Fruit fly (Drosophila melanogaster) whole organism, embryonic: ENCODE measurements around the gene idc.

Source experiments
- Asciz ChIP-seq: fragments of 200-800 bp; sonication (Bioruptor generic); optimal IDR thresholded peaks from 2 replicates; lab custom pipeline; 2017; ENCODE audit warnings: missing biosample characterization, mild to moderate bottlenecking, missing genetic modification characterization, missing genetic modification reagents
- Atf6 ChIP-seq: fragments of 200-800 bp; sonication (Bioruptor generic); IDR thresholded peaks from 2 replicates; pipeline ENCODE4 v1.3.6; 2022; ENCODE audit warnings: missing biosample characterization, missing genetic modification characterization
- B-H2 ChIP-seq: fragments of 200-800 bp; sonication (Bioruptor generic); optimal IDR thresholded peaks from 2 replicates; lab custom pipeline; 2018; ENCODE audit warnings: missing biosample characterization, mild to moderate bottlenecking, missing genetic modification characterization
- Bgb ChIP-seq: fragments of 200-800 bp; sonication (Bioruptor generic); IDR thresholded peaks from 2 replicates; pipeline ENCODE4 v1.3.6; 2022; ENCODE audit warnings: missing biosample characterization, missing genetic modification characterization; ENCODE audit not compliant: partially characterized antibody
- CG10209 ChIP-seq: fragments of 200-800 bp; sonication (Bioruptor generic); optimal IDR thresholded peaks from 3 replicates; lab custom pipeline; 2017; ENCODE audit warnings: missing biosample characterization, mild to moderate bottlenecking, missing genetic modification characterization, missing genetic modification reagents
- CG10267 ChIP-seq: fragments of 200-800 bp; sonication (Bioruptor generic); optimal IDR thresholded peaks from 2 replicates; lab custom pipeline; 2018; ENCODE audit warnings: missing biosample characterization, mild to moderate bottlenecking, missing genetic modification characterization, moderate library complexity
- CG12299 ChIP-seq: fragments of 200-800 bp; sonication (Bioruptor generic); optimal IDR thresholded peaks from 2 replicates; lab custom pipeline; 2018; ENCODE audit warnings: missing biosample characterization, mild to moderate bottlenecking, missing genetic modification characterization
- CG12744 ChIP-seq: fragments of 200-800 bp; sonication (Bioruptor generic); optimal IDR thresholded peaks from 2 replicates; lab custom pipeline; 2016; ENCODE audit warnings: missing biosample characterization, missing genetic modification characterization
- CG12942 ChIP-seq: fragments of 200-800 bp; sonication (Bioruptor generic); optimal IDR thresholded peaks from 3 replicates; lab custom pipeline; 2016; ENCODE audit warnings: missing biosample characterization, missing genetic modification characterization
- CG13296 ChIP-seq: fragments of 200-800 bp; sonication (Bioruptor generic); optimal IDR thresholded peaks from 3 replicates; lab custom pipeline; 2018; ENCODE audit warnings: missing biosample characterization, mild to moderate bottlenecking, missing genetic modification characterization
- CG13424 ChIP-seq: fragments of 200-800 bp; sonication (Bioruptor generic); optimal IDR thresholded peaks from 2 replicates; lab custom pipeline; 2019; ENCODE audit warnings: missing biosample characterization, mild to moderate bottlenecking, missing genetic modification characterization, moderate library complexity
- CG1603 ChIP-seq: fragments of 200-800 bp; sonication (Bioruptor generic); optimal IDR thresholded peaks from 2 replicates; lab custom pipeline; 2019; ENCODE audit warnings: missing biosample characterization, mild to moderate bottlenecking, missing genetic modification characterization, moderate library complexity
- CG18011 ChIP-seq: fragments of 200-800 bp; sonication (Bioruptor generic); optimal IDR thresholded peaks from 2 replicates; lab custom pipeline; 2017; ENCODE audit warnings: missing biosample characterization, missing genetic modification characterization, mild to moderate bottlenecking, moderate library complexity, missing genotype
- CG2712 ChIP-seq: fragments of 200-800 bp; optimal IDR thresholded peaks from 3 replicates; lab custom pipeline; 2019; ENCODE audit warnings: missing biosample characterization, mild to moderate bottlenecking, missing genetic modification characterization, moderate library complexity
- CG30403 ChIP-seq: fragments of 200-800 bp; sonication (Bioruptor generic); optimal IDR thresholded peaks from 3 replicates; lab custom pipeline; 2016; ENCODE audit warnings: missing biosample characterization, missing genetic modification characterization
- CG3407 ChIP-seq: fragments of 200-800 bp; sonication (Bioruptor generic); optimal IDR thresholded peaks from 2 replicates; lab custom pipeline; 2018; ENCODE audit warnings: missing biosample characterization, mild to moderate bottlenecking, missing genetic modification characterization
- CG34422 ChIP-seq: fragments of 200-800 bp; sonication (Bioruptor generic); IDR thresholded peaks from 3 replicates; pipeline ENCODE4 v1.3.6; 2022; ENCODE audit warnings: missing biosample characterization, missing genetic modification characterization
- CG3726 ChIP-seq: fragments of 200-800 bp; sonication (Bioruptor generic); IDR thresholded peaks from 3 replicates; pipeline ENCODE4, ENCODE4 v1.3.6; 2022; ENCODE audit warnings: missing biosample characterization, missing genetic modification characterization
- CG4282 ChIP-seq: fragments of 200-800 bp; sonication (Bioruptor generic); optimal IDR thresholded peaks from 2 replicates; lab custom pipeline; 2016; ENCODE audit warnings: missing biosample characterization, missing genetic modification characterization
- CG43689 ChIP-seq: fragments of 200-800 bp; sonication (Bioruptor generic); IDR thresholded peaks from 2 replicates; pipeline ENCODE4 v1.3.6; 2022; ENCODE audit warnings: missing biosample characterization, missing genetic modification characterization
- CG4424 ChIP-seq: fragments of 200-800 bp; sonication (Bioruptor generic); optimal IDR thresholded peaks from 3 replicates; lab custom pipeline; 2016; ENCODE audit warnings: missing biosample characterization, missing genetic modification characterization
- CG4707 ChIP-seq: fragments of 200-800 bp; sonication (Bioruptor generic); optimal IDR thresholded peaks from 2 replicates; lab custom pipeline; 2018; ENCODE audit warnings: missing biosample characterization, mild to moderate bottlenecking, missing genetic modification characterization, moderate library complexity
- CG7357 ChIP-seq: fragments of 200-800 bp; sonication (Bioruptor generic); IDR thresholded peaks from 3 replicates; pipeline ENCODE4 v1.3.6; 2022; ENCODE audit warnings: missing biosample characterization, missing genetic modification characterization
- CG7987 ChIP-seq: fragments of 200-800 bp; sonication (Bioruptor generic); optimal IDR thresholded peaks from 2 replicates; lab custom pipeline; 2018; ENCODE audit warnings: missing biosample characterization, mild to moderate bottlenecking, missing genetic modification characterization, moderate library complexity
- CG8388 ChIP-seq: fragments of 200-800 bp; sonication (Bioruptor generic); optimal IDR thresholded peaks from 2 replicates; lab custom pipeline; 2019; ENCODE audit warnings: missing biosample characterization, mild to moderate bottlenecking, missing genetic modification characterization, moderate library complexity
- E2f2 ChIP-seq: fragments of 200-800 bp; sonication (Bioruptor generic); IDR thresholded peaks from 2 replicates; pipeline ENCODE4 v1.3.6; 2022; ENCODE audit warnings: missing biosample characterization, missing genetic modification characterization
- Fer1 ChIP-seq: fragments of 200-800 bp; sonication (Bioruptor generic); optimal IDR thresholded peaks from 2 replicates; lab custom pipeline; 2017; ENCODE audit warnings: missing biosample characterization, mild to moderate bottlenecking, missing genetic modification characterization
- HLH4C ChIP-seq: fragments of 200-800 bp; sonication (Bioruptor generic); IDR thresholded peaks from 3 replicates; pipeline ENCODE4 v1.3.6; 2022; ENCODE audit warnings: missing biosample characterization, missing genetic modification characterization; ENCODE audit not compliant: partially characterized antibody
- Hr78 ChIP-seq, 2 experiments: fragments of 200-800 bp in 1 of 2; fragments of >200 bp in 1 of 2; sonication (Bioruptor generic) in 1 of 2; optimal IDR thresholded peaks; 2 replicates each; lab custom pipeline; 2017 to 2019; ENCODE audit warnings: missing biosample characterization in 2 of 2, missing genetic modification characterization in 2 of 2, mild to moderate bottlenecking in 1 of 2, moderate library complexity in 1 of 2
- Myb ChIP-seq: fragments of 200-800 bp; sonication (Bioruptor generic); optimal IDR thresholded peaks from 2 replicates; lab custom pipeline; 2016; ENCODE audit warnings: missing biosample characterization, missing genetic modification characterization
- Nf-YB ChIP-seq: fragments of 200-800 bp; sonication (Bioruptor generic); optimal IDR thresholded peaks from 3 replicates; lab custom pipeline; 2019; ENCODE audit warnings: missing biosample characterization, mild to moderate bottlenecking, missing genetic modification characterization, moderate library complexity
- Nf-YC ChIP-seq: fragments of 200-800 bp; optimal IDR thresholded peaks from 3 replicates; lab custom pipeline; 2019; ENCODE audit warnings: missing biosample characterization, mild to moderate bottlenecking, missing genetic modification characterization, moderate library complexity
- Sry-δ ChIP-seq: fragments of 200-800 bp; sonication (Bioruptor generic); optimal IDR thresholded peaks from 2 replicates; lab custom pipeline; 2016; ENCODE audit warnings: missing biosample characterization, missing genetic modification characterization
- Ssrp ChIP-seq: fragments of 200-800 bp; sonication (Bioruptor generic); optimal IDR thresholded peaks from 2 replicates; lab custom pipeline; 2018; ENCODE audit warnings: missing biosample characterization, mild to moderate bottlenecking, missing genetic modification characterization, moderate library complexity
- Tbp ChIP-seq: fragments of >200 bp; optimal IDR thresholded peaks from 2 replicates; lab custom pipeline; 2018; ENCODE audit warnings: missing biosample characterization, missing genetic modification characterization
- chinmo ChIP-seq: fragments of 200-800 bp; sonication (Bioruptor generic); IDR thresholded peaks from 4 replicates; pipeline ENCODE4 v1.3.6; 2022; ENCODE audit warnings: missing biosample characterization, missing genetic modification characterization; ENCODE audit not compliant: partially characterized antibody
- chm ChIP-seq: fragments of 200-800 bp; sonication (Bioruptor generic); IDR thresholded peaks from 2 replicates; pipeline ENCODE4 v1.3.6; 2022; ENCODE audit warnings: missing biosample characterization, missing genetic modification characterization
- corto ChIP-seq: fragments of 200-800 bp; sonication (Bioruptor generic); optimal IDR thresholded peaks from 2 replicates; lab custom pipeline; 2016; ENCODE audit warnings: missing biosample characterization, mild to moderate bottlenecking, missing genetic modification characterization, moderate library complexity
- crol ChIP-seq: fragments of 200-800 bp; sonication (Bioruptor generic); IDR thresholded peaks from 2 replicates; pipeline ENCODE4 v1.3.6; 2022; ENCODE audit warnings: missing biosample characterization, missing genetic modification characterization
- exex ChIP-seq: fragments of 200-800 bp; sonication (Bioruptor generic); optimal IDR thresholded peaks from 4 replicates; lab custom pipeline; 2018; ENCODE audit warnings: missing biosample characterization, mild to moderate bottlenecking, missing genetic modification characterization, moderate library complexity
- kni ChIP-seq: fragments of 200-800 bp; sonication (Bioruptor generic); optimal IDR thresholded peaks from 3 replicates; lab custom pipeline; 2017; ENCODE audit warnings: mild to moderate bottlenecking, missing biosample characterization, missing genetic modification reagents, missing genetic modification characterization
- mirr ChIP-seq: fragments of 200-800 bp; sonication (Bioruptor generic); optimal IDR thresholded peaks from 3 replicates; lab custom pipeline; 2018; ENCODE audit warnings: missing biosample characterization, mild to moderate bottlenecking, missing genetic modification characterization
- odd ChIP-seq: fragments of 200-800 bp; sonication (Bioruptor generic); optimal IDR thresholded peaks from 2 replicates; lab custom pipeline; 2017; ENCODE audit warnings: missing biosample characterization, mild to moderate bottlenecking, missing genetic modification characterization
- pita ChIP-seq: fragments of 200-800 bp; sonication (Bioruptor generic); optimal IDR thresholded peaks from 2 replicates; lab custom pipeline; 2017; ENCODE audit warnings: missing biosample characterization, mild to moderate bottlenecking, missing genetic modification characterization
- schlank ChIP-seq: fragments of 200-800 bp; sonication (Bioruptor generic); optimal IDR thresholded peaks from 2 replicates; lab custom pipeline; 2018; ENCODE audit warnings: missing biosample characterization, mild to moderate bottlenecking, missing genetic modification characterization
- scrt ChIP-seq: fragments of 200-800 bp; sonication (Bioruptor generic); optimal IDR thresholded peaks from 2 replicates; lab custom pipeline; 2018; ENCODE audit warnings: missing biosample characterization, mild to moderate bottlenecking, missing genetic modification characterization, moderate library complexity
- sens ChIP-seq: fragments of 200-800 bp; sonication (Bioruptor generic); peaks from one replicate; lab custom pipeline; 2016; ENCODE audit warnings: missing biosample characterization, missing genetic modification characterization
- sna ChIP-seq: fragments of 200-800 bp; sonication (Bioruptor generic); IDR thresholded peaks from 2 replicates; pipeline ENCODE4 v1.3.6; 2022; ENCODE audit warnings: missing biosample characterization, missing genetic modification characterization; ENCODE audit not compliant: partially characterized antibody
- zf30C ChIP-seq: fragments of 200-800 bp; sonication (Bioruptor generic); optimal IDR thresholded peaks from 3 replicates; lab custom pipeline; 2018; ENCODE audit warnings: missing biosample characterization, mild to moderate bottlenecking, missing genetic modification characterization

Gene idc

DNA sequence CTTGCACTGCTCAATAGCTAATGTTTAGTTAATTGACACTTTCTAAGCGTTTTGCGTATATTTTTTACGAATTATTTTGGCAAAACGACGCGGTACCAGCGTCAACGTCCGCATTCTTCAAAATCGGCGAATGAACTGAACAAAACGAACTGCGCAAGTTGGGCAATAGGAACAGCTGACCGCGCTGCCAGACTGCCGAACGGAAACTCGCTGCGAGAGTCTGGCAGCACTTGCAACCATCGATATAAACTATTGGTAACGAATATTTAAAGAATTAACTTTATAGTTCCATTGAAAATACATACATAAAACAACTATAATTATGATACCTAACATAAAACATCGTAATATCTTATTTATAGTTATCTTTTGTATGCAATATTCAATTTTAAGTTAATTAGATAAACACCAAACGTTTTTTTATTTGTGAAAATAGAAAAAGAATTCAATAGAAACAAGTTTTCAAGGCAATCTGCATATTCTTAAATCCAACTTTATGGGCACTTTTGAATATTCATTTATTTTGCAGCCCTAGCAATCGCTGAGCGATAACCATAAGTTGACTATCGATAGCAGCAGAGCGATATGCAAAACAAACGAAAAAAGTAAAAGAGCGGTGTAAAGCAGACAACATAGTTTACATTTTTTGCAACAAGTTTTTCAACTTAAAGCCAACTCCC, 23.1 kb upstream of the idc start, which contains the start of the genes Hs6st and MED25 (continued):
- TF ChIP-seq Bgb (GFP tag; lab: Robert Waterston, UW) (peak; percentile 61), exex (tag; lab: Kevin White, UChicago) (peak; percentile 38), E2f2 (peak; percentile 55), CG34422 (GFP tag; lab: Robert Waterston, UW) (peak; percentile 84; the same call in 1 of the 3 replicates), CG7987 (GFP tag; lab: Kevin White, UChicago) (peak; percentile 39), CG2712 (tag; lab: Kevin White, UChicago) (peak; percentile 37), CG13424 (tag; lab: Kevin White, UChicago) (no peak), CG30403 (peak; percentile 34), odd (no peak), mirr (peak; percentile 45), CG18011 (GFP tag; lab: Kevin White, UChicago) (no peak), CG10267 (tag; lab: Kevin White, UChicago) (peak; percentile 72), pita (GFP tag; lab: Kevin White, UChicago) (no peak), CG12744 (GFP tag; lab: Kevin White, UChicago) (no peak), schlank (tag; lab: Kevin White, UChicago) (no peak), CG10209 (no peak), CG1603 (tag; lab: Kevin White, UChicago) (no peak), chm (GFP tag; lab: Robert Waterston, UW) (peak; percentile 75; the same call in 1 of the 2 replicates), B-H2 (GFP tag; lab: Kevin White, UChicago) (no peak), sens (peak; percentile 48), Ssrp (no peak), Sry-δ (GFP tag; lab: Kevin White, UChicago) (peak; percentile 75), CG8388 (no peak), zf30C (GFP tag; lab: Kevin White, UChicago) (no peak), CG13296 (GFP tag; lab: Kevin White, UChicago) (peak; percentile 67), CG4707 (GFP tag; lab: Kevin White, UChicago) (no peak), chinmo (0 out of 4 replicates have a peak, but pooled peaks have one; percentile 55), Hr78 (GFP tag; optimal IDR thresholded peaks at IDR 0.05; lab: Kevin White, UChicago) (peak in 1 of 2 experiments; percentile 15), scrt (GFP tag; lab: Kevin White, UChicago) (no peak), CG12299 (no peak), Nf-YC (tag; lab: Kevin White, UChicago) (no peak), Asciz (GFP tag; lab: Kevin White, UChicago) (peak; percentile 17), CG7357 (GFP tag; lab: Robert Waterston, UW) (no peak), Tbp (no peak), HLH4C (peak; percentile 78), Myb (peak; percentile 69), CG4424 (GFP tag; lab: Kevin White, UChicago) (peak; percentile 57), CG3407 (GFP tag; lab: Kevin White, UChicago) (no peak), crol (GFP tag; lab: Robert Waterston, UW) (no peak), CG3726 (GFP tag; lab: Robert Waterston, UW) (no peak), CG12942 (GFP tag; lab: Kevin White, UChicago) (no peak), Nf-YB (GFP tag; lab: Kevin White, UChicago) (no peak), Atf6 (no peak), kni (peak; percentile 50), Fer1 (GFP tag; lab: Kevin White, UChicago) (no peak), corto (GFP tag; lab: Kevin White, UChicago) (no peak), CG43689 (GFP tag; lab: Robert Waterston, UW) (no peak), CG4282 (GFP tag; lab: Kevin White, UChicago) (no peak), sna (GFP tag; lab: Robert Waterston, UW) (peak; percentile 67)
